Worm (Caenorhabditis elegans): Measurements from ENCODE around the gene BE0003N10.1.

ce11 chrIII:1052291-1052690 lies 15.0 kb downstream of the BE0003N10.1 start:
- TF ChIP-seq ceh-48 (tag; optimal IDR thresholded peaks at IDR 0.05): no peak
- TF ChIP-seq ceh-6 (GFP tag; optimal IDR thresholded peaks at IDR 0.05): no peak
- TF ChIP-seq pha-2 (tag; optimal IDR thresholded peaks at IDR 0.05): no peak
- no peak for TF ChIP-seq pqm-1 (tag; optimal IDR thresholded peaks at IDR 0.05)
- no peak for TF ChIP-seq tbx-7 (tag; optimal IDR thresholded peaks at IDR 0.05)
- no peak for TF ChIP-seq pha-4 (tag; optimal IDR thresholded peaks at IDR 0.05)
- TF ChIP-seq ama-1 (optimal IDR thresholded peaks at IDR 0.05): no peak
- no peak for TF ChIP-seq odd-2 (tag; optimal IDR thresholded peaks at IDR 0.05)
- no peak for TF ChIP-seq ref-2 (tag; optimal IDR thresholded peaks at IDR 0.05)
- TF ChIP-seq nhr-232 (tag; optimal IDR thresholded peaks at IDR 0.05): no peak
- no peak for TF ChIP-seq lin-11 (tag; optimal IDR thresholded peaks at IDR 0.05)

Measured in whole organism, late embryonic.